Worm (Caenorhabditis elegans) whole organism, L4/young adult: ENCODE data around the gene K09A9.6.

ENCODE experiments used
- W03F9.2 ChIP-seq: fragments of 150-350 bp; optimal IDR thresholded peaks from 2 replicates; lab custom pipeline; 2014; ENCODE audit warnings: missing biosample characterization, missing genetic modification characterization
- dao-5 ChIP-seq: sonication (generic microtip); optimal IDR thresholded peaks from 2 replicates; lab custom pipeline; 2016; ENCODE audit warnings: missing genotype, missing genetic modification characterization, moderate library complexity, missing compliant biosample characterization
- him-1 ChIP-seq: sonication (generic microtip); optimal IDR thresholded peaks from 2 replicates; lab custom pipeline; 2016; ENCODE audit warnings: missing genotype, missing genetic modification reagents, missing genetic modification characterization, missing compliant biosample characterization

K09A9.6 gene

DNA sequence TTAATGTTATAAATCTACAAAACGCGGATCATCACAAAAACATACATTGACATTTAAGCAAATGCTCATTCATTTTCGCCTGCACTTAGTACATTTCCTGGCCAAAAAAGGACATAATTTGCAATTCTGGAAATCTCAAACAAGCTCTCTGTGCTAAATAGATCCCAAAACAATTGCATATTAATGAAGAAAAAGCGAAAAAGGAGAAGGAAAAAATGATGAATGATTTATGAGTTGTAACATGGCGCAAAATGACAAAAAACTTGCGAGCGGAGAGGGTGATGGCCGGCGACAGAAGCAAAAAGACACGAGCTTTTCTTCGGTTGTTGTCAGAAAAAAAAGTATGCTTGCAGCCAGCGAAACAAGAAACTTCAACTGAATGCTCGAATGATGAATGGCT lies 22.1 kb upstream of the K09A9.6 start:
- no peak for TF ChIP-seq dao-5 (tag; lab: Kevin White, UChicago)
- no peak for TF ChIP-seq W03F9.2 (tag; lab: Kevin White, UChicago)
- TF ChIP-seq him-1 (tag; lab: Kevin White, UChicago) = no peak

- TF ChIP-seq him-1 (tag; lab: Kevin White, UChicago) (no peak), dao-5 (tag; lab: Kevin White, UChicago) (no peak)
Measured at ce11 chrX:15555529-15555928, 21.5 kb upstream of the K09A9.6 start.

DNA sequence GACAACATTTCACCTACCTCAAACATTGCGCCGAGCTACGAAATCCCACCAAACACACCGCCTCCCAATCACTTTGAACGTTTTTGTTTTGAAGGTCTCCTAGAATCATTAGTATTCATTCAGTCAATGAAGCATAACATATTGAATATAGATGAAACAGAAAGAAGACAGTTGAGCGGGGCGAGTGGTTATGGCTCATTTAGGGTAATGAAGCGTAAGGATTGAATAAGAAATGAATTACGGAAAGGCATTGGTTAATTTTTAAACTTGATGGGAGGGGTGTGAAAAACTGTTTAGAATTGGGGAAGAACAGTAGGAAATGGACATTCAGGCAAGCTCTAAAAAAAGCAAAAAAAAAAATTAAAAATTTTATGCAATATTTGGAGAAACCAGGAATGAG lies 19.2 kb upstream of the K09A9.6 start, which contains the start of gene lron-3:
lron-3 (minus strand) TSS at position 101 of the 400 bp plus-strand sequence.
- TF ChIP-seq him-1 (tag; lab: Kevin White, UChicago) = no peak
- TF ChIP-seq dao-5 (tag; lab: Kevin White, UChicago) = no peak
- TF ChIP-seq W03F9.2 (tag; lab: Kevin White, UChicago) = no peak

DNA sequence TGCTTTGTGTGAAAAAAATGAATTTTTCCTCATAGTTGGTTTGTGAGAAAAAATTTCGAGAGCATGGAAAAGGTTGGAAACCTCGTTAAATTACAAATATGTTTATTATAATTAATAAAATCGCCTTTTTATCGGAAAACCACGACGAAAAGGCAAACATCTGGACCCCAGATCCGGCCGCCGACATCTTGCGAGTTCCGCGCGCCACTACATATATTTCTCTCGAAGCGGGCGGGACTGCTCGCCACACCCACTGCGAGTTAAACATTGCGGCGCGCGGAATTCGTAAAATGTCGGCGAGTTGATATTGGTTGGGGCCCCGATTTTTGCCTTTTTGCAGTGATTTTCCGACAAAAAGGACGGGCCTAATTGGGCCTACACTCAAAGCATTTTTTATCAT lies 17.6 kb upstream of the K09A9.6 start:
- TF ChIP-seq W03F9.2 (tag; lab: Kevin White, UChicago) (no peak), dao-5 (tag; lab: Kevin White, UChicago) (no peak), him-1 (tag; lab: Kevin White, UChicago) (no peak)

- TF ChIP-seq him-1 (tag; lab: Kevin White, UChicago) (no peak), dao-5 (tag; lab: Kevin White, UChicago) (no peak), W03F9.2 (tag; lab: Kevin White, UChicago) (no peak)
Measured at ce11 chrX:15564338-15564737, 12.7 kb upstream of the K09A9.6 start.

- TF ChIP-seq W03F9.2 (tag; lab: Kevin White, UChicago) (no peak), him-1 (tag; lab: Kevin White, UChicago) (peak; percentile 77), dao-5 (tag; lab: Kevin White, UChicago) (no peak)
Measured at ce11 chrX:15566640-15567039, 10.4 kb upstream of the K09A9.6 start.

DNA sequence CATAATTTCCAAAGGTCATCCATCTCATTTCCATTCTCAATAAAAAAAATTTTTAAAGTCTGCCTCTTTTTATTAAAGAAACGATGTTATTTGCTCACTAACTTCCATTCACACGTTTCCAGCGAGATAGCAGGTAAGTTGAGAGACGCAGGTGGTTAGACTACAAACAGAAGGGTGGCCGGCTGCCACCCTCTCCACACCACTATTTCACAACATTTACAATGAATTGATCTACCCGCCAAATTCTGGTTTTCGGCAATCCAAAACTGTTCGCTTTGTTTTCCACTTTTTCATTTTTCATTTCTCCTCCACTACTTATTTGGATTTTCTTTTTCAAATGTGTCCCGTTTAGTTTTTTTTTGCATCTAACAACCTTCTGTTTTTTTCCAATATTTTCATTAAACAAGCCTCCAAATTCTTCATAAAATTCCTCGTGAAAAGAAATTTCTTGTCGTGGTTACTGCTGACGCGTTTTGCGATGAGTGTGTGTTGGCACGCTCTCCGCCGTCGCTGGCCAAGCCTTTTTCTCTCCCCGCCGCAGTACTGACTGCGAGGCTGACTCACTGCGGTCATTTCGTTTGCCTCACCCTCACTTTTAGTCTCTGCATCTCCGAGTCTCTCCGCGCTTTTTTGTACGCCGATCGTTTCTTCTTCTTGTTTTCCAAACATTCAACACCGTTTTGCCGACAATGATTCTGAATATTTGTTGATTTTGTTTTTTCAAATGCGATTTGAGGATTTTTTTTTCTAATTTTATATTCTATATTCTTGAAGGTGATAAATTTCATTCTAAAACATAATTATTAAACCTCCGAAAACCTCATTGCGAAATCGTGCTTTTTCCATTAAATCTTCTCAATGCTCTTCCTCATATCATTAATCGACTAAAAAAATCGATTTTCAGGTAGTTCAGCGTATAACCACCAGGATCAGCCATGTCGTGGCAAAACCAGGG lies 8.8 kb upstream of the K09A9.6 start, which contains the start of gene dyn-1:
dyn-1 (plus strand) TSS at position 905 of the 955 bp plus-strand sequence.
- no peak for TF ChIP-seq dao-5 (tag; lab: Kevin White, UChicago)
- peak; percentile 14 for TF ChIP-seq W03F9.2 (tag; lab: Kevin White, UChicago)

DNA sequence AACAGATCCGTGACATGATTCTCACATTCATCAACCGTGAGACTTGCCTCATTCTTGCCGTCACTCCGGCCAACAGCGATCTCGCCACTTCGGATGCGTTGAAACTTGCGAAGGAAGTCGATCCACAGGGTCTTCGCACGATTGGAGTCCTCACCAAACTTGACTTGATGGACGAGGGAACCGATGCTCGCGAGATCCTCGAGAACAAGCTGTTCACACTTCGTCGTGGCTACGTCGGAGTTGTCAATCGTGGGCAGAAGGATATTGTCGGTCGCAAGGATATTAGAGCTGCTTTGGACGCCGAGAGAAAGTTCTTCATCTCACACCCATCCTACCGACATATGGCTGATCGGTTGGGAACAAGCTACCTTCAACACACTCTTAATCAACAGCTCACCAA lies 7.4 kb upstream of the K09A9.6 start:
- TF ChIP-seq him-1 (tag; lab: Kevin White, UChicago) (no peak), W03F9.2 (tag; lab: Kevin White, UChicago) (no peak), dao-5 (tag; lab: Kevin White, UChicago) (no peak)

- TF ChIP-seq W03F9.2 (tag; lab: Kevin White, UChicago) (no peak), dao-5 (tag; lab: Kevin White, UChicago) (no peak), him-1 (tag; lab: Kevin White, UChicago) (no peak)
Measured at ce11 chrX:15572021-15572420, 5.0 kb upstream of the K09A9.6 start.

DNA sequence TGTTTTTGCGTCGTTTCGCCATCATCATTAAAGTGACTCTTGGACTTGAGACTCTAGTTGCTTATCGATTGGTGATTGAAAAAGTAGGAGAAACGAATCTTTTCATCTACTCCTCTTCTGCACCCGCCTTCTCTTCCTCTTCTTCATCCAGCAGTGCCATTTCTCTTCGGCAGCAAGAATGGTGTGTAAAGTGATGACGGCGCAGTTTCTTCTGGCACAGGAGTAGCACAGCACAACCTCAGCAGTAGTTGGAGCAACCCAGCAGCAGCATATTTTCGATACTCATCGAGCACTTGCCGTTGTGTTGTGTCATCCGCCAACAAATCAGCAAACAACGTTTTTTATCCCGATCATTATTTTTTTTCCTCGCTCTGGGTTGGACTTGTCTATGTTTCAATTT lies 1.6 kb upstream of the K09A9.6 start:
- TF ChIP-seq dao-5 (tag; lab: Kevin White, UChicago) (no peak), W03F9.2 (tag; lab: Kevin White, UChicago) (no peak), him-1 (tag; lab: Kevin White, UChicago) (no peak)

ce11 chrX:15585144-15585543 lies 8.1 kb downstream of the K09A9.6 start:
- TF ChIP-seq him-1 (tag; lab: Kevin White, UChicago) = no peak

DNA sequence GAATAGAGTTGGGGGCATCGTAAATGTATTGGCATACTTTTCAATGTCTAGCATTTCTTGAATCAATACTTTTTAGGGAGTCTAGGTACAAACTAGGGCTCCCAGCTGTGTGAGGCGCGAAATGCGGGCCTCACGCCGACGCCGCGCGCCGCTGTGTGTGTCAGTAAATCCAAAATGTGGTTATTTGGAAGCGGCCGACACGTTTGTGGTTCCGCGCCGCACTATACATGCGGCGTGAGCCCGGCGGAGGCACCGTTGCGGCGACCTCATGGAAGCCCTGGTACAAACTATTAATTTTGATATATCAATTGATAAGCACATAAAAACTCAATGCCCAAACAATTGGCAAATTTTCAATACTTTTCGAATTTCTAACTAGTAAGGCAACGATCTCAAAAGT lies 9.2 kb downstream of the K09A9.6 start:
- TF ChIP-seq dao-5 (tag; lab: Kevin White, UChicago) (no peak), him-1 (tag; lab: Kevin White, UChicago) (no peak), W03F9.2 (tag; lab: Kevin White, UChicago) (no peak)

DNA sequence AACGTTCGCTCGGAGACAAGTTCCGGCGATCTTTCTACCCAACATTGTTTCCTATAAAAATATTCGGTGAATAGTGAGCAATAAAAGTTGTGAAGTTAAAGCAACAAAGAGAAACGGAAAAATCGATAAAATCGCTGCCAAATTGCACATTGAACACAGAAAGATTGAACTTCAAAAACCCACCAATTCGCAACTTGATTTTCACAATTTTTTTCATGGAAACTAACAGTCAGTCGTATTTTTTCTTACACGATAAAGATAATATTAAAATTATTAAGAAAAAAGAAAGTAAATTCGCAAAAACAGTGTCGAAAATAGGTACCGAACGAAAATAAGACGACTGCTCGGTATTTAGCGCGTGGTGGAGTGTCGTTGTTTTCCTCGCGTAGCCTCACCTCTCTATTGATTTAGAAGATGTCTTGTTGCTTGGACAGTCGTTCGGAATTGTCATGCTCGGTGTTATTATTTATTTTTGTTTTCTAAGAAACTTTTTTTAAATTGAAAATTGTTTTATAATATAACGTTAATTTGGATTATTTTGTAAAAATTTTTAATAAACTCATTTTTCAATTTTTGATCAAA lies 13.4 kb downstream of the K09A9.6 start, which contains the start of gene gas-1:
gas-1 (minus strand) TSS at position 51 of the 582 bp plus-strand sequence.
- TF ChIP-seq W03F9.2 (tag; lab: Kevin White, UChicago) = no peak
- TF ChIP-seq dao-5 (tag; lab: Kevin White, UChicago) = no peak
- no peak for TF ChIP-seq him-1 (tag; lab: Kevin White, UChicago)
